Worm (Caenorhabditis elegans) whole organism, mixed stage, embryonic: ENCODE results near the gene nta-1.

Source experiments
- elt-3 ChIP-seq: fragments of 150-350 bp; optimal IDR thresholded peaks from 2 replicates; lab custom pipeline; 2014; ENCODE audit warnings: missing biosample characterization, missing genetic modification characterization
- lsy-2 ChIP-seq: fragments of 150-350 bp; optimal IDR thresholded peaks from 2 replicates; lab custom pipeline; 2014; ENCODE audit warnings: missing biosample characterization, missing genetic modification characterization
- nhr-237 ChIP-seq: fragments of 150-350 bp; optimal IDR thresholded peaks from 2 replicates; lab custom pipeline; 2014; ENCODE audit warnings: missing biosample characterization, missing genetic modification characterization
- snpc-4 ChIP-seq: fragments of 150-350 bp; optimal IDR thresholded peaks from 2 replicates; lab custom pipeline; 2014; ENCODE audit warnings: missing biosample characterization, missing genetic modification characterization
- sptf-1 ChIP-seq: sonication (generic microtip); optimal IDR thresholded peaks from 2 replicates; lab custom pipeline; 2017; ENCODE audit warnings: mild to moderate bottlenecking, missing genetic modification characterization, moderate library complexity, missing compliant biosample characterization
- unc-39 ChIP-seq: fragments of 150-350 bp; optimal IDR thresholded peaks from 2 replicates; lab custom pipeline; 2014; ENCODE audit warnings: missing biosample characterization, missing genetic modification characterization

- TF ChIP-seq snpc-4 (no peak), lsy-2 (no peak), nhr-237 (no peak), unc-39 (tag; lab: Kevin White, UChicago) (no peak), elt-3 (tag; lab: Kevin White, UChicago) (no peak), sptf-1 (no peak)
Measured at ce11 chrII:3757499-3757898, 13.9 kb upstream of the nta-1 start, which contains the start of gene srx-111.
